Worm (Caenorhabditis elegans) whole organism, young adult: ENCODE data around the gene C18B2.3.

Experiments
- B0019.2 ChIP-seq: fragments of 200-800 bp; sonication (Bioruptor generic); conservative IDR thresholded peaks from 2 replicates; pipeline ENCODE4 v1.3.6; 2022; ENCODE audit warnings: missing genetic modification reagents, missing genetic modification characterization, missing compliant biosample characterization
- C17E4.6 ChIP-seq: fragments of 200-800 bp; sonication (Bioruptor generic); IDR thresholded peaks from 2 replicates; pipeline ENCODE4 v1.3.6; 2022; ENCODE audit warnings: missing genetic modification reagents, missing genetic modification characterization, missing compliant biosample characterization
- F55B11.4 ChIP-seq: sonication (generic microtip); optimal IDR thresholded peaks from 2 replicates; lab custom pipeline; 2016; ENCODE audit warnings: missing compliant biosample characterization, missing genetic modification characterization, borderline replicate concordance; ENCODE audit not compliant: insufficient read depth
- T07F8.4 ChIP-seq: sonication (generic microtip); optimal IDR thresholded peaks from 2 replicates; lab custom pipeline; 2016; ENCODE audit warnings: mild to moderate bottlenecking, missing genetic modification characterization, moderate library complexity, missing compliant biosample characterization
- atf-7 ChIP-seq: sonication (generic microtip); optimal IDR thresholded peaks from 2 replicates; lab custom pipeline; 2017; ENCODE audit warnings: mild to moderate bottlenecking, missing genetic modification characterization, missing compliant biosample characterization
- ceh-79 ChIP-seq: sonication (generic microtip); optimal IDR thresholded peaks from 2 replicates; lab custom pipeline; 2017; ENCODE audit warnings: mild to moderate bottlenecking, missing genetic modification characterization, missing compliant biosample characterization
- lir-1 ChIP-seq: fragments of 200-800 bp; sonication (Bioruptor generic); conservative IDR thresholded peaks from 2 replicates; pipeline ENCODE4 v1.3.6; 2022; ENCODE audit warnings: missing genetic modification reagents, missing genetic modification characterization, missing compliant biosample characterization
- nfya-1 ChIP-seq: sonication (generic microtip); optimal IDR thresholded peaks from 2 replicates; lab custom pipeline; 2017; ENCODE audit warnings: antibody characterized with exemption, missing compliant biosample characterization, missing genetic modification characterization, borderline replicate concordance; ENCODE audit not compliant: insufficient read depth
- nhr-80 ChIP-seq: sonication (generic microtip); optimal IDR thresholded peaks from 2 replicates; lab custom pipeline; 2016; ENCODE audit warnings: missing genetic modification characterization, missing compliant biosample characterization
- sea-2 ChIP-seq: fragments of 200-800 bp; sonication (Bioruptor generic); IDR thresholded peaks from 2 replicates; pipeline ENCODE4 v1.3.6; 2022; ENCODE audit warnings: missing genetic modification characterization, missing compliant biosample characterization
- snpc-3.4 ChIP-seq: sonication (generic microtip); optimal IDR thresholded peaks from 2 replicates; lab custom pipeline; 2017; ENCODE audit warnings: missing genetic modification characterization, mild to moderate bottlenecking, missing compliant biosample characterization, antibody characterized with exemption, moderate library complexity, missing genotype, missing genetic modification reagents
- snpc-4 ChIP-seq, 5 experiments: fragments of 150-350 bp in 1 of 5; sonication (generic microtip) in 4 of 5; optimal IDR thresholded peaks; 2 replicates each; lab custom pipeline; 2014 to 2018; ENCODE audit warnings: missing genetic modification characterization in 5 of 5, missing biosample characterization in 3 of 5, antibody characterized with exemption in 2 of 5, mild to moderate bottlenecking in 2 of 5, missing compliant biosample characterization in 2 of 5, missing genotype in 2 of 5, moderate library complexity in 2 of 5, missing genetic modification reagents in 1 of 5

DNA sequence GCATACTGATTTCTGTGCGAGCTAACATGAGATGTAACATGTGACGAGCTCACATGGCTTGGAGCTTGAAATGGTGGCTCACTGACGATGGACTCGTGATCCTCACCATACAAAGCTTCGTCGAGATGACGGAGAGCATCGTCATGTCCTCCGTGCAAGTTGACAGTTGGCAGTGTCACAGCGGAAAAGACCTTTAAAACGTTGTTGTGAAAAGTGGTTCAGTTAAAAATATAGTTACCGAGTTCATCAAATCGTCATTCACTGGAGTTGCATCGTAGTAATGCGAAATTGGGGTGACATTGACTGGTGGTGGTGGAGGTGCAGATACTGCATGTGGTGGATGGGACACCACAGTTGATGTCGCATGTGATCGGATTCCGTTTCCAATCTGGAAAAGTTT, 8.8 kb downstream of the C18B2.3 start:
- TF ChIP-seq nfya-1 = no peak
- TF ChIP-seq F55B11.4 (tag; lab: Kevin White, UChicago) = no peak
- TF ChIP-seq ceh-79 (tag; lab: Kevin White, UChicago) = no peak
- no peak for TF ChIP-seq sea-2 (GFP tag; lab: Robert Waterston, UW)
- no peak for TF ChIP-seq atf-7 (tag; lab: Kevin White, UChicago)
- no peak for TF ChIP-seq C17E4.6 (GFP tag; lab: Robert Waterston, UW)
- no peak for TF ChIP-seq nhr-80 (tag; lab: Kevin White, UChicago)
- no peak for TF ChIP-seq B0019.2 (GFP tag; lab: Robert Waterston, UW)
- TF ChIP-seq snpc-4 (GFP tag; optimal IDR thresholded peaks at IDR 0.05; lab: Kevin White, UChicago) = no peak
- TF ChIP-seq snpc-4 (tag; optimal IDR thresholded peaks at IDR 0.05; lab: Kevin White, UChicago) = no peak
- no peak for TF ChIP-seq snpc-3.4 (tag; lab: Kevin White, UChicago)
- no peak for TF ChIP-seq T07F8.4
- no peak for TF ChIP-seq lir-1 (GFP tag; lab: Robert Waterston, UW)
